Fruit fly (Drosophila melanogaster): ENCODE data around the gene Gp93.

Gp93 gene

DNA sequence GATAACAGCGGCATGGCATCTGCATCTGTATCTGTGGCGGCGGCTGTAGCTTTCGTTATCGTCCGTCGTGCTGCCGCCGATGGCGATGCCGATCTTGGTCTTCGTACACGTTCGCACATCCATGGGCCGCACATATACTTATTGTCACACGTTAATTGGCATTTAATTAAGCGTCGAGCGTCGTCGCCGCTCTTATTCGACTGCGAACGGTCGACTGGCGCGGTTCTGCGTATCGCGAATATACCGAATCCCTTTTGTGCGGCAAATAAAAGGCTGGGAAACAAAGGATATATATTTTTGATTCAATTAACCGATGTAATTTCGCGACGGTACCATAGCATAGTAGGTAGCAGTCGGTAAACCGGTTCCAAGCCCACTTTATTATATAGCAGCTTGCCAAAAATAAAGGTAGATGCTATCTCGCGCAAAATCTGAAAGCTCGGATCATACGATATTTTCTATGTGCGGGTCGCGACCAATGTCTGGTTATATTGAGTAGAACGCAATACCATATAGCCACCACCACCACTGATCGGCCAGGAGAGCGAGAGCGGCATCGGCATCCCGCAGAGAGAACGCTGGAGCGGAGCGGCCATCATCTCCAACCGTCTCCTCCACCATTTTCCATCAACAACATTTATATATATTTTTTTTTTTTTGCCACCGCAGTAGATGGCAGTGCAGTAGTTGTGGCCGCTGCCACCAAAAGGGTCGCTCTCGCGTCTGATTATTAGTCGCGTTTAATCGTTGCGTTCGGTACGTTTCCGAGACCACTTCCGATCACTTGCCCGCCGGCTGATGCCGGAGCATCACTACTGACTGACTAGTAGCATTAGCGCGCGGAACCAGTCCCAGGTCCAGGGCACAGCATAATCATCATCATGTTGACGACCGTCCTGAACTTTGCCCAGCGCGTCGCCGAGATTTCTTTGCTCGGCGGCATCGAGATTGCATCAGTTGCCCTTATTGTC lies 23.2 kb upstream of the Gp93 start, which contains the start of gene mino (continued):
- TF ChIP-seq Sry-β (GFP tag; optimal IDR thresholded peaks at IDR 0.05) (no peak), CG43689 (GFP tag; IDR thresholded peaks at IDR 0.05) (0 out of 2 replicates have a peak, but pooled peaks have one; percentile 6), CG34422 (GFP tag; IDR thresholded peaks at IDR 0.05) (peak; percentile 21; the same call in 1 of the 3 replicates), CG17385 (GFP tag; optimal IDR thresholded peaks at IDR 0.05) (no peak), CG2712 (tag; optimal IDR thresholded peaks at IDR 0.05) (no peak), CG15514 (GFP tag; optimal IDR thresholded peaks at IDR 0.05) (peak; percentile 68), abd-A (tag; optimal IDR thresholded peaks at IDR 0.05) (no peak), Dp (GFP tag; optimal IDR thresholded peaks at IDR 0.05) (no peak), CG13123 (GFP tag; optimal IDR thresholded peaks at IDR 0.05) (no peak), CG9876 (GFP tag; optimal IDR thresholded peaks at IDR 0.05) (no peak), CG12659 (GFP tag; optimal IDR thresholded peaks at IDR 0.05) (no peak), CG17359 (tag; optimal IDR thresholded peaks at IDR 0.05) (no peak), fu2 (GFP tag; optimal IDR thresholded peaks at IDR 0.05) (no peak), Sry-δ (GFP tag; optimal IDR thresholded peaks at IDR 0.05) (no peak), CG3726 (GFP tag; IDR thresholded peaks at IDR 0.05) (no peak), bowl (GFP tag; IDR thresholded peaks at IDR 0.05) (no peak), nom (GFP tag; optimal IDR thresholded peaks at IDR 0.05) (peak; percentile 94), ftz-f1 (GFP tag; optimal IDR thresholded peaks at IDR 0.05) (no peak), ara (GFP tag; IDR thresholded peaks at IDR 0.05) (no peak), CG6175 (GFP tag; IDR thresholded peaks at IDR 0.05) (0 out of 3 replicates have a peak, but pooled peaks have one; percentile 50), Mes4 (GFP tag; optimal IDR thresholded peaks at IDR 0.05) (no peak), E2f2 (GFP tag; IDR thresholded peaks at IDR 0.05) (no peak), sc (optimal IDR thresholded peaks at IDR 0.05) (no peak), sc (GFP tag; optimal IDR thresholded peaks at IDR 0.05) (no peak), CG2199 (GFP tag; IDR thresholded peaks at IDR 0.05) (0 out of 3 replicates have a peak, but pooled peaks have one; percentile 40), stwl (tag; optimal IDR thresholded peaks at IDR 0.05) (no peak), ci (GFP tag; IDR thresholded peaks at IDR 0.05) (0 out of 3 replicates have a peak, but pooled peaks have one; percentile 15), her (GFP tag; optimal IDR thresholded peaks at IDR 0.05) (no peak), az2 (GFP tag; optimal IDR thresholded peaks at IDR 0.05) (no peak), CG10979 (tag; optimal IDR thresholded peaks at IDR 0.05) (no peak), crc (GFP tag; optimal IDR thresholded peaks at IDR 0.05) (no peak), Vsx1 (GFP tag; optimal IDR thresholded peaks at IDR 0.05) (no peak), klu (GFP tag; IDR thresholded peaks at IDR 0.05) (no peak), Jarid2 (GFP tag; optimal IDR thresholded peaks at IDR 0.05) (peak; percentile 17), CG8924 (tag; optimal IDR thresholded peaks at IDR 0.05) (no peak), CG17612 (GFP tag; IDR thresholded peaks at IDR 0.05) (no peak), trem (tag; optimal IDR thresholded peaks at IDR 0.05) (no peak), CG8359 (GFP tag; optimal IDR thresholded peaks at IDR 0.05; ENCODE audit: borderline replicate concordance) (no peak), CG11398 (GFP tag; optimal IDR thresholded peaks at IDR 0.05) (no peak), zf30C (GFP tag; optimal IDR thresholded peaks at IDR 0.05) (no peak), CG14050 (GFP tag; IDR thresholded peaks at IDR 0.05) (no peak), CG34224 (GFP tag; IDR thresholded peaks at IDR 0.05; ENCODE audit: partially characterized antibody) (0 out of 3 replicates have a peak, but pooled peaks have one; percentile 16), kah (GFP tag; optimal IDR thresholded peaks at IDR 0.05) (peak; percentile 7), CG16863 (GFP tag; optimal IDR thresholded peaks at IDR 0.05) (no peak), CG13287 (GFP tag; IDR thresholded peaks at IDR 0.05; ENCODE audit: partially characterized antibody) (0 out of 2 replicates have a peak, but pooled peaks have one; percentile 19), CG1603 (tag; optimal IDR thresholded peaks at IDR 0.05) (no peak), GATAe (GFP tag; conservative IDR thresholded peaks at IDR 0.05) (no peak), CoRest (tag; optimal IDR thresholded peaks at IDR 0.05) (no peak)

Data from whole organism, embryonic.